Fruit fly (Drosophila melanogaster): ENCODE results near the gene Bx.

dm6 chrX:18520360-18520759 is 5.1 kb downstream of the Bx start:
- TF ChIP-seq CG8478 (optimal IDR thresholded peaks at IDR 0.05) (no peak), Dll (optimal IDR thresholded peaks at IDR 0.05) (no peak), psq (optimal IDR thresholded peaks at IDR 0.05) (no peak), usp (GFP tag; optimal IDR thresholded peaks at IDR 0.05) (no peak), EcR (GFP tag; optimal IDR thresholded peaks at IDR 0.05) (no peak), pan (optimal IDR thresholded peaks at IDR 0.05) (no peak)

Measured in whole organism.